Fruit fly (Drosophila melanogaster) whole organism, embryonic: Measurements from ENCODE around the gene Atat.
A peak's percentile ranks its signal among the peaks of the same experiment; 100 is the strongest.

Experiments
- CG11723 ChIP-seq: fragments of 200-800 bp; sonication (Bioruptor generic); optimal IDR thresholded peaks from 2 replicates; lab custom pipeline; 2017; ENCODE audit warnings: missing biosample characterization, mild to moderate bottlenecking, missing genetic modification characterization
- CG12155 ChIP-seq: fragments of 200-800 bp; sonication (Bioruptor generic); optimal IDR thresholded peaks from 3 replicates; lab custom pipeline; 2016; ENCODE audit warnings: missing biosample characterization, missing genetic modification characterization
- CG12744 ChIP-seq: fragments of 200-800 bp; sonication (Bioruptor generic); optimal IDR thresholded peaks from 2 replicates; lab custom pipeline; 2016; ENCODE audit warnings: missing biosample characterization, missing genetic modification characterization
- CG13296 ChIP-seq: fragments of 200-800 bp; sonication (Bioruptor generic); optimal IDR thresholded peaks from 3 replicates; lab custom pipeline; 2018; ENCODE audit warnings: missing biosample characterization, mild to moderate bottlenecking, missing genetic modification characterization
- CG15479 ChIP-seq: fragments of 200-800 bp; sonication (Bioruptor generic); optimal IDR thresholded peaks from 3 replicates; lab custom pipeline; 2019; ENCODE audit warnings: missing biosample characterization, mild to moderate bottlenecking, missing genetic modification characterization, moderate library complexity
- CG17802 ChIP-seq: fragments of 200-800 bp; sonication (Bioruptor generic); optimal IDR thresholded peaks from 2 replicates; lab custom pipeline; 2018; ENCODE audit warnings: missing biosample characterization, mild to moderate bottlenecking, missing genetic modification characterization, moderate library complexity
- CG17829 ChIP-seq: fragments of 200-800 bp; optimal IDR thresholded peaks from 2 replicates; lab custom pipeline; 2019; ENCODE audit warnings: missing biosample characterization, mild to moderate bottlenecking, missing genetic modification characterization, moderate library complexity
- CG2120 ChIP-seq: fragments of 200-800 bp; sonication (Bioruptor generic); optimal IDR thresholded peaks from 3 replicates; lab custom pipeline; 2016; ENCODE audit warnings: missing biosample characterization, missing genetic modification characterization
- CG2712 ChIP-seq: fragments of 200-800 bp; optimal IDR thresholded peaks from 3 replicates; lab custom pipeline; 2019; ENCODE audit warnings: missing biosample characterization, mild to moderate bottlenecking, missing genetic modification characterization, moderate library complexity
- CG32532 ChIP-seq: fragments of 200-800 bp; sonication (Bioruptor generic); IDR thresholded peaks from 2 replicates; pipeline ENCODE4 v1.3.6; 2022; ENCODE audit warnings: missing biosample characterization, missing genetic modification characterization
- CG34224 ChIP-seq: fragments of 200-800 bp; sonication (Bioruptor generic); IDR thresholded peaks from 3 replicates; pipeline ENCODE4 v1.3.6; 2022; ENCODE audit warnings: missing biosample characterization, missing genetic modification characterization; ENCODE audit not compliant: partially characterized antibody
- CG3847 ChIP-seq: fragments of 200-800 bp; sonication (Bioruptor generic); IDR thresholded peaks from 2 replicates; pipeline ENCODE4 v1.3.6; 2022; ENCODE audit warnings: missing biosample characterization, missing genetic modification characterization
- CG6254 ChIP-seq: fragments of 200-800 bp; sonication (Bioruptor generic); optimal IDR thresholded peaks from 3 replicates; lab custom pipeline; 2017; ENCODE audit warnings: mild to moderate bottlenecking, missing biosample characterization, missing genetic modification reagents, missing genetic modification characterization
- CG6683 ChIP-seq: fragments of 200-800 bp; sonication (Bioruptor generic); optimal IDR thresholded peaks from 2 replicates; lab custom pipeline; 2017; ENCODE audit warnings: missing biosample characterization, mild to moderate bottlenecking, missing genetic modification characterization, missing genetic modification reagents
- CG6791 ChIP-seq: fragments of 200-800 bp; sonication (Bioruptor generic); IDR thresholded peaks from 3 replicates; pipeline ENCODE4 v1.3.6; 2022; ENCODE audit warnings: missing biosample characterization, missing genetic modification characterization; ENCODE audit not compliant: partially characterized antibody
- CG8290 ChIP-seq, 3 experiments: fragments of 200-800 bp; sonication (Bioruptor generic); optimal IDR thresholded peaks; 2 replicates each; lab custom pipeline; 2016 to 2019; ENCODE audit warnings: missing biosample characterization in 3 of 3, missing genetic modification characterization in 3 of 3, mild to moderate bottlenecking in 2 of 3, moderate library complexity in 1 of 3
- CG8388 ChIP-seq: fragments of 200-800 bp; sonication (Bioruptor generic); optimal IDR thresholded peaks from 2 replicates; lab custom pipeline; 2019; ENCODE audit warnings: missing biosample characterization, mild to moderate bottlenecking, missing genetic modification characterization, moderate library complexity
- CG8478 ChIP-seq: fragments of >200 bp; optimal IDR thresholded peaks from 2 replicates; lab custom pipeline; 2018
- CG9727 ChIP-seq: fragments of 200-800 bp; sonication (Bioruptor generic); optimal IDR thresholded peaks from 3 replicates; lab custom pipeline; 2017; ENCODE audit warnings: missing biosample characterization, mild to moderate bottlenecking, missing genetic modification characterization
- CHES-1-like ChIP-seq: fragments of 200-800 bp; sonication (Bioruptor generic); optimal IDR thresholded peaks from 2 replicates; lab custom pipeline; 2016; ENCODE audit warnings: missing biosample characterization, missing genetic modification characterization
- D19A ChIP-seq: fragments of 200-800 bp; optimal IDR thresholded peaks from 3 replicates; lab custom pipeline; 2019; ENCODE audit warnings: missing biosample characterization, mild to moderate bottlenecking, missing genetic modification characterization, moderate library complexity
- GATAe ChIP-seq: fragments of 200-800 bp; sonication (Bioruptor generic); conservative IDR thresholded peaks from 2 replicates; pipeline ENCODE4 v1.3.6; 2022; ENCODE audit warnings: missing biosample characterization, missing genetic modification characterization
- Gug ChIP-seq: fragments of 200-800 bp; sonication (Bioruptor generic); IDR thresholded peaks from 4 replicates; pipeline ENCODE4 v1.3.6; 2022; ENCODE audit warnings: missing biosample characterization, missing genetic modification characterization
- HmgZ ChIP-seq: fragments of 200-800 bp; sonication (Bioruptor generic); optimal IDR thresholded peaks from 2 replicates; lab custom pipeline; 2018; ENCODE audit warnings: missing biosample characterization, mild to moderate bottlenecking, missing genetic modification characterization
- Hr3 ChIP-seq: fragments of 200-800 bp; sonication (Bioruptor generic); optimal IDR thresholded peaks from 3 replicates; lab custom pipeline; 2016; ENCODE audit warnings: missing biosample characterization, missing genetic modification characterization
- Jarid2 ChIP-seq: fragments of 200-800 bp; sonication (Bioruptor generic); optimal IDR thresholded peaks from 3 replicates; lab custom pipeline; 2017; ENCODE audit warnings: mild to moderate bottlenecking, missing biosample characterization, missing genetic modification reagents, missing genetic modification characterization
- MTF-1 ChIP-seq: fragments of 200-800 bp; sonication (Bioruptor generic); optimal IDR thresholded peaks from 2 replicates; lab custom pipeline; 2018; ENCODE audit warnings: missing biosample characterization, mild to moderate bottlenecking, missing genetic modification characterization, borderline replicate concordance
- Mad ChIP-seq: fragments of 200-800 bp; sonication (Bioruptor generic); optimal IDR thresholded peaks from 2 replicates; lab custom pipeline; 2016; ENCODE audit warnings: missing biosample characterization, missing genetic modification characterization
- Scr ChIP-seq: fragments of 200-800 bp; sonication (Bioruptor generic); IDR thresholded peaks from 2 replicates; pipeline ENCODE4 v1.3.6; 2022; ENCODE audit warnings: missing biosample characterization, missing genetic modification characterization; ENCODE audit not compliant: partially characterized antibody
- Sry-δ ChIP-seq: fragments of 200-800 bp; sonication (Bioruptor generic); optimal IDR thresholded peaks from 2 replicates; lab custom pipeline; 2016; ENCODE audit warnings: missing biosample characterization, missing genetic modification characterization
- ap ChIP-seq: fragments of 200-800 bp; sonication (Bioruptor generic); IDR thresholded peaks from 2 replicates; pipeline ENCODE4 v1.3.6; 2022; ENCODE audit warnings: missing biosample characterization, missing genetic modification characterization
- bbx ChIP-seq: fragments of 200-800 bp; sonication (Bioruptor generic); IDR thresholded peaks from 2 replicates; pipeline ENCODE4 v1.3.6; 2022; ENCODE audit warnings: missing biosample characterization, missing genetic modification characterization; ENCODE audit not compliant: partially characterized antibody
- cg ChIP-seq: fragments of 200-800 bp; sonication (Bioruptor generic); optimal IDR thresholded peaks from 3 replicates; lab custom pipeline; 2019; ENCODE audit warnings: missing biosample characterization, mild to moderate bottlenecking, missing genetic modification characterization, moderate library complexity
- dysf ChIP-seq: fragments of 200-800 bp; sonication (Bioruptor generic); IDR thresholded peaks from 3 replicates; pipeline ENCODE4 v1.3.6; 2022; ENCODE audit warnings: missing biosample characterization, missing genetic modification characterization
- gcm ChIP-seq: fragments of 200-800 bp; sonication (Bioruptor generic); optimal IDR thresholded peaks from 2 replicates; lab custom pipeline; 2019; ENCODE audit warnings: missing biosample characterization, mild to moderate bottlenecking, missing genetic modification characterization, moderate library complexity
- gsb-n ChIP-seq: fragments of 200-800 bp; sonication (Bioruptor generic); optimal IDR thresholded peaks from 3 replicates; lab custom pipeline; 2018; ENCODE audit warnings: missing biosample characterization, mild to moderate bottlenecking, missing genetic modification characterization
- hbn ChIP-seq: fragments of 200-800 bp; sonication (Bioruptor generic); IDR thresholded peaks from 2 replicates; pipeline ENCODE4 v1.3.6; 2022; ENCODE audit warnings: missing biosample characterization, missing genetic modification characterization; ENCODE audit not compliant: partially characterized antibody
- her ChIP-seq: fragments of 200-800 bp; sonication (Bioruptor generic); optimal IDR thresholded peaks from 2 replicates; lab custom pipeline; 2016; ENCODE audit warnings: missing biosample characterization, missing genetic modification characterization
- hkb ChIP-seq, 2 experiments: fragments of 200-800 bp in 1 of 2; fragments of >200 bp in 1 of 2; sonication (Bioruptor generic) in 1 of 2; IDR thresholded peaks in 1 of 2; optimal IDR thresholded peaks in 1 of 2; 2 replicates each; pipeline versions ENCODE4 v1.3.6 to Lab custom; 2017 to 2022; ENCODE audit warnings: missing biosample characterization in 1 of 2, missing genetic modification characterization in 1 of 2
- lbe ChIP-seq: fragments of 200-800 bp; sonication (Bioruptor generic); optimal IDR thresholded peaks from 2 replicates; lab custom pipeline; 2016; ENCODE audit warnings: missing biosample characterization, mild to moderate bottlenecking, missing genetic modification characterization
- nmo ChIP-seq: fragments of 200-800 bp; sonication (Bioruptor generic); optimal IDR thresholded peaks from 2 replicates; lab custom pipeline; 2018; ENCODE audit warnings: missing biosample characterization, mild to moderate bottlenecking, missing genetic modification characterization, moderate library complexity
- row ChIP-seq: fragments of 200-800 bp; sonication (Bioruptor generic); IDR thresholded peaks from 3 replicates; pipeline ENCODE4 v1.3.6; 2022; ENCODE audit warnings: missing biosample characterization, missing genetic modification characterization
- sd ChIP-seq: fragments of 200-800 bp; sonication (Bioruptor generic); optimal IDR thresholded peaks from 3 replicates; lab custom pipeline; 2018; ENCODE audit warnings: missing biosample characterization, mild to moderate bottlenecking, missing genetic modification characterization, moderate library complexity
- sens ChIP-seq: fragments of 200-800 bp; sonication (Bioruptor generic); peaks from one replicate; lab custom pipeline; 2016; ENCODE audit warnings: missing biosample characterization, missing genetic modification characterization
- slbo ChIP-seq: fragments of 200-800 bp; sonication (Bioruptor generic); IDR thresholded peaks from 2 replicates; pipeline ENCODE4 v1.3.6; 2022; ENCODE audit warnings: missing biosample characterization, missing genetic modification characterization
- stc ChIP-seq: fragments of 200-800 bp; sonication (Bioruptor generic); IDR thresholded peaks from 2 replicates; pipeline ENCODE4 v1.3.6; 2022; ENCODE audit warnings: missing biosample characterization, missing genetic modification characterization
- stwl ChIP-seq: fragments of 200-800 bp; sonication (Bioruptor generic); optimal IDR thresholded peaks from 3 replicates; lab custom pipeline; 2018; ENCODE audit warnings: missing biosample characterization, mild to moderate bottlenecking, missing genetic modification characterization, moderate library complexity
- trem ChIP-seq: fragments of 200-800 bp; optimal IDR thresholded peaks from 3 replicates; lab custom pipeline; 2019; ENCODE audit warnings: missing biosample characterization, mild to moderate bottlenecking, missing genetic modification characterization, moderate library complexity

Gene Atat

dm6 chr3L:9399013-9399750 is 27.4 kb downstream of the Atat start, which contains the start of gene CG4080 (continued):
- peak; percentile 22 for TF ChIP-seq CG8290 (GFP tag; optimal IDR thresholded peaks at IDR 0.05; lab: Kevin White, UChicago)
- peak; percentile 32 to 36 for TF ChIP-seq CG8290 (tag; optimal IDR thresholded peaks at IDR 0.05; lab: Kevin White, UChicago)
- TF ChIP-seq dysf (GFP tag; lab: Robert Waterston, UW): no peak
- peak; percentile 7 for TF ChIP-seq MTF-1 (GFP tag; lab: Kevin White, UChicago)
- no peak for TF ChIP-seq CG6254 (GFP tag; lab: Kevin White, UChicago)
- TF ChIP-seq CG2712 (tag; lab: Kevin White, UChicago): peak; percentile 41
- no peak for TF ChIP-seq CG15479
- peak; percentile 57 for TF ChIP-seq CG17829 (tag; lab: Kevin White, UChicago)
- peak; percentile 72 for TF ChIP-seq bbx (GFP tag; lab: Robert Waterston, UW)
- no peak for TF ChIP-seq CG8478 (lab: Kevin White, UChicago)
- peak; percentile 70 for TF ChIP-seq row (GFP tag; lab: Robert Waterston, UW)
- TF ChIP-seq her (GFP tag; lab: Kevin White, UChicago): no peak
- no peak for TF ChIP-seq CG13296
- TF ChIP-seq cg (GFP tag; lab: Kevin White, UChicago): peak; percentile 80
- TF ChIP-seq CG34224 (GFP tag; lab: Robert Waterston, UW): peak; percentile 69
- peak; percentile 6 for TF ChIP-seq hkb (optimal IDR thresholded peaks at IDR 0.05; lab: Kevin White, UChicago)
- TF ChIP-seq hkb (GFP tag; IDR thresholded peaks at IDR 0.05; lab: Robert Waterston, UW): 0 out of 2 replicates have a peak, but pooled peaks have one; percentile 19
- peak; percentile 53; the same call in 1 of the 2 replicates for TF ChIP-seq stc
- peak; percentile 86 for TF ChIP-seq stwl (tag; lab: Kevin White, UChicago)
- TF ChIP-seq Jarid2 (GFP tag; lab: Kevin White, UChicago): peak; percentile 86
- TF ChIP-seq hbn (GFP tag; lab: Robert Waterston, UW): peak; percentile 75
- no peak for TF ChIP-seq slbo (GFP tag; lab: Robert Waterston, UW)
- TF ChIP-seq Sry-δ (GFP tag; lab: Kevin White, UChicago): peak; percentile 67
- TF ChIP-seq Mad (GFP tag; lab: Kevin White, UChicago): peak; percentile 26
- TF ChIP-seq Hr3: peak; percentile 19
- TF ChIP-seq gsb-n (tag; lab: Kevin White, UChicago): peak; percentile 40
- TF ChIP-seq CG3847 (GFP tag; lab: Robert Waterston, UW): peak; percentile 18; the same call in 1 of the 2 replicates
- peak; percentile 56 for TF ChIP-seq CG2120 (GFP tag; lab: Kevin White, UChicago)
- no peak for TF ChIP-seq CG8388 (GFP tag; lab: Kevin White, UChicago)
- TF ChIP-seq CG12155 (GFP tag; lab: Kevin White, UChicago): peak; percentile 49
- peak; percentile 63 for TF ChIP-seq lbe (GFP tag; lab: Kevin White, UChicago)
- TF ChIP-seq CG32532: 0 out of 2 replicates have a peak, but pooled peaks have one; percentile 7
- TF ChIP-seq ap: no peak
- TF ChIP-seq CG6791 (GFP tag; lab: Robert Waterston, UW): peak; percentile 65; the same call in 1 of the 3 replicates
- TF ChIP-seq gcm: peak; percentile 11
- peak; percentile 90 for TF ChIP-seq Scr
- TF ChIP-seq trem: peak; percentile 61
- TF ChIP-seq nmo (GFP tag; lab: Kevin White, UChicago): peak; percentile 66

- TF ChIP-seq sens (GFP tag; lab: Kevin White, UChicago) (no peak), CG11723 (GFP tag; lab: Kevin White, UChicago) (no peak), CG17802 (tag; lab: Kevin White, UChicago) (no peak), GATAe (GFP tag; lab: Robert Waterston, UW) (no peak), CG12744 (GFP tag; lab: Kevin White, UChicago) (no peak), ap (no peak), D19A (tag; lab: Kevin White, UChicago) (peak; percentile 85), CG6683 (GFP tag; lab: Kevin White, UChicago) (no peak), HmgZ (no peak), Gug (GFP tag; lab: Robert Waterston, UW) (0 out of 4 replicates have a peak, but pooled peaks have one; percentile 18), sd (tag; lab: Kevin White, UChicago) (peak; percentile 30), CG9727 (peak; percentile 6), CHES-1-like (no peak)
Measured at dm6 chr3L:9398435-9398981, 28.1 kb downstream of the Atat start.
